Worm (Caenorhabditis elegans) whole organism, L1 larva: ENCODE results near the gene T10H9.1.

Source experiments
- alr-1 ChIP-seq: fragments of 200-800 bp; sonication (Bioruptor generic); optimal IDR thresholded peaks from 2 replicates; lab custom pipeline; 2018; ENCODE audit warnings: borderline replicate concordance, mild to moderate bottlenecking, missing genetic modification characterization, missing compliant biosample characterization
- ama-1 ChIP-seq: fragments of 150-350 bp; optimal IDR thresholded peaks from 2 replicates; lab custom pipeline; 2014
- blmp-1 ChIP-seq: fragments of 150-350 bp; optimal IDR thresholded peaks from 2 replicates; lab custom pipeline; 2014; ENCODE audit warnings: missing biosample characterization, missing genetic modification characterization
- fkh-10 ChIP-seq: sonication (generic microtip); optimal IDR thresholded peaks from 2 replicates; lab custom pipeline; 2017; ENCODE audit warnings: missing biosample characterization, missing genetic modification reagents, missing genetic modification characterization
- irx-1 ChIP-seq: sonication (generic microtip); optimal IDR thresholded peaks from 2 replicates; lab custom pipeline; 2016; ENCODE audit warnings: missing genetic modification characterization, missing compliant biosample characterization
- lin-15B ChIP-seq: fragments of 150-350 bp; sonication (generic microtip); optimal IDR thresholded peaks from 3 replicates; lab custom pipeline; 2014; ENCODE audit warnings: missing biosample characterization, missing genetic modification characterization
- mab-9 ChIP-seq: fragments of 200-800 bp; sonication (Bioruptor generic); IDR thresholded peaks from 2 replicates; pipeline ENCODE4 v1.3.6; 2022; ENCODE audit warnings: missing genetic modification reagents, missing genetic modification characterization, missing compliant biosample characterization
- mdl-1 ChIP-seq, 2 experiments: fragments of 150-350 bp; optimal IDR thresholded peaks; 2 replicates each; lab custom pipeline; 2014 to 2017; ENCODE audit warnings: missing biosample characterization in 2 of 2, missing genetic modification characterization in 2 of 2, inconsistent platforms in 1 of 2
- nhr-11 ChIP-seq: fragments of 150-350 bp; optimal IDR thresholded peaks from 2 replicates; lab custom pipeline; 2014; ENCODE audit warnings: missing biosample characterization, missing genetic modification characterization
- nhr-12 ChIP-seq: sonication (generic microtip); optimal IDR thresholded peaks from 2 replicates; lab custom pipeline; 2017; ENCODE audit warnings: missing biosample characterization, missing genetic modification characterization
- zag-1 ChIP-seq: fragments of 150-350 bp; optimal IDR thresholded peaks from 2 replicates; lab custom pipeline; 2014; ENCODE audit warnings: missing biosample characterization, missing genetic modification characterization
- zip-4 ChIP-seq: fragments of 200-800 bp; sonication (Bioruptor generic); optimal IDR thresholded peaks from 2 replicates; lab custom pipeline; 2018; ENCODE audit warnings: mild to moderate bottlenecking, missing genetic modification characterization, moderate library complexity, missing compliant biosample characterization

ce11 chrV:6683282-6683681 is 33.9 kb downstream of the T10H9.1 start:
- no peak for TF ChIP-seq lin-15B (tag; lab: Kevin White, UChicago)
- TF ChIP-seq zag-1 (tag; lab: Kevin White, UChicago): no peak
- TF ChIP-seq nhr-12 (tag; lab: Kevin White, UChicago): no peak
- TF ChIP-seq nhr-11 (tag; lab: Kevin White, UChicago): no peak
- TF ChIP-seq ama-1 (lab: Kevin White, UChicago): no peak
- no peak for TF ChIP-seq mab-9
- TF ChIP-seq blmp-1: no peak
- no peak for TF ChIP-seq alr-1
- TF ChIP-seq mdl-1 (tag; optimal IDR thresholded peaks at IDR 0.05; lab: Kevin White, UChicago): no peak
- TF ChIP-seq fkh-10 (GFP tag; lab: Kevin White, UChicago): no peak
- no peak for TF ChIP-seq irx-1 (tag; lab: Kevin White, UChicago)
- no peak for TF ChIP-seq zip-4 (GFP tag; lab: Kevin White, UChicago)
